Worm (Caenorhabditis elegans): ENCODE results near the gene B0334.4.

Gene B0334.4

ce11 chrII:11495307-11495706 is at the start of gene B0334.4, which contains the start of gene ooc-3:
B0334.4 (plus strand) TSS chrII:11495692.
ooc-3 (minus strand) TSS chrII:11495321.
- TF ChIP-seq fkh-4 (tag; optimal IDR thresholded peaks at IDR 0.05; ENCODE audit: borderline replicate concordance) (no peak), blmp-1 (tag; optimal IDR thresholded peaks at IDR 0.05) (peak; percentile 6), nhr-28 (tag; optimal IDR thresholded peaks at IDR 0.05) (no peak), aly-2 (tag; optimal IDR thresholded peaks at IDR 0.05) (peak; percentile 16), dpl-1 (GFP tag; optimal IDR thresholded peaks at IDR 0.05) (peak; percentile 14 to 67 (median 34)), vab-15 (tag; optimal IDR thresholded peaks at IDR 0.05) (no peak), unc-98 (GFP tag; IDR thresholded peaks at IDR 0.05) (no peak), ces-1 (GFP tag; optimal IDR thresholded peaks at IDR 0.05) (no peak), fkh-10 (GFP tag; optimal IDR thresholded peaks at IDR 0.05) (no peak), hpl-2 (GFP tag; optimal IDR thresholded peaks at IDR 0.05) (no peak), mep-1 (tag; optimal IDR thresholded peaks at IDR 0.05) (peak; percentile 29), nhr-76 (tag; optimal IDR thresholded peaks at IDR 0.05) (no peak), lin-35 (GFP tag; optimal IDR thresholded peaks at IDR 0.05) (peak; percentile 44 to 60), egl-13 (tag; optimal IDR thresholded peaks at IDR 0.05) (no peak), pax-3 (tag; optimal IDR thresholded peaks at IDR 0.05) (no peak), C16A3.4 (tag; optimal IDR thresholded peaks at IDR 0.05) (peak; percentile 16), lin-15B (tag; optimal IDR thresholded peaks at IDR 0.05) (no peak), dsc-1 (tag; optimal IDR thresholded peaks at IDR 0.05) (no peak), ceh-8 (GFP tag; optimal IDR thresholded peaks at IDR 0.05) (no peak), snu-23 (GFP tag; optimal IDR thresholded peaks at IDR 0.05) (peak; percentile 45), tbx-2 (tag; optimal IDR thresholded peaks at IDR 0.05) (no peak), C34B4.2 (tag; optimal IDR thresholded peaks at IDR 0.05) (no peak), nhr-47 (tag; optimal IDR thresholded peaks at IDR 0.05) (peak; percentile 32), nhr-71 (tag; optimal IDR thresholded peaks at IDR 0.05) (peak; percentile 27), lsy-2 (tag; optimal IDR thresholded peaks at IDR 0.05) (peak; percentile 80 to 97), sup-37 (GFP tag; optimal IDR thresholded peaks at IDR 0.05) (no peak), lin-13 (GFP tag; optimal IDR thresholded peaks at IDR 0.05) (no peak), efl-1 (optimal IDR thresholded peaks at IDR 0.05) (peak; percentile 38 to 58), efl-1 (GFP tag; optimal IDR thresholded peaks at IDR 0.05 in 1 of 2) (peak; percentile 56 to 85), sox-4 (tag; optimal IDR thresholded peaks at IDR 0.05) (no peak), hlh-17 (GFP tag; optimal IDR thresholded peaks at IDR 0.05; ENCODE audit: borderline replicate concordance) (no peak), F16B12.6 (tag; optimal IDR thresholded peaks at IDR 0.05) (peak; percentile 81), elt-2 (tag; optimal IDR thresholded peaks at IDR 0.05) (no peak), lin-14 (GFP tag; optimal IDR thresholded peaks at IDR 0.05) (peak; percentile 22), irx-1 (tag; optimal IDR thresholded peaks at IDR 0.05) (no peak), lir-3 (tag; optimal IDR thresholded peaks at IDR 0.05; ENCODE audit: poor library complexity) (no peak), zip-4 (GFP tag; optimal IDR thresholded peaks at IDR 0.05) (peak; percentile 32), ama-1 (optimal IDR thresholded peaks at IDR 0.05) (no peak), grh-1 (GFP tag; IDR thresholded peaks at IDR 0.05) (no peak), skn-1 (tag; optimal IDR thresholded peaks at IDR 0.05) (peak; percentile 47), nhr-84 (tag; optimal IDR thresholded peaks at IDR 0.05) (no peak), ceh-82 (tag; optimal IDR thresholded peaks at IDR 0.05) (peak in 2 of 3 experiments; percentile 18 to 48), efl-3 (GFP tag; optimal IDR thresholded peaks at IDR 0.05) (no peak), Y116A8C.19 (tag; optimal IDR thresholded peaks at IDR 0.05; ENCODE audit: borderline replicate concordance) (no peak), fkh-8 (tag; optimal IDR thresholded peaks at IDR 0.05) (no peak), unc-30 (tag; optimal IDR thresholded peaks at IDR 0.05) (no peak), fos-1 (tag; optimal IDR thresholded peaks at IDR 0.05) (no peak), sptf-1 (tag; optimal IDR thresholded peaks at IDR 0.05) (no peak), isw-1 (GFP tag; IDR thresholded peaks at IDR 0.05) (no peak), nhr-85 (tag) (no peak), unc-86 (tag; optimal IDR thresholded peaks at IDR 0.05) (no peak), ztf-4 (tag; optimal IDR thresholded peaks at IDR 0.05) (no peak)

All from whole organism, L1 larva.